Worm (Caenorhabditis elegans) whole organism, young adult: Measurements from ENCODE around the gene Y54G2A.77.

Experiments
- B0019.2 ChIP-seq: fragments of 200-800 bp; sonication (Bioruptor generic); conservative IDR thresholded peaks from 2 replicates; pipeline ENCODE4 v1.3.6; 2022; ENCODE audit warnings: missing genetic modification reagents, missing genetic modification characterization, missing compliant biosample characterization
- D2030.7 ChIP-seq: fragments of 200-800 bp; sonication (Bioruptor generic); IDR thresholded peaks from 2 replicates; pipeline ENCODE4 v1.3.6; 2022; ENCODE audit warnings: missing genetic modification reagents, missing genetic modification characterization, missing compliant biosample characterization
- F10E7.11 ChIP-seq: sonication (generic microtip); optimal IDR thresholded peaks from 2 replicates; lab custom pipeline; 2017; ENCODE audit warnings: mild to moderate bottlenecking, missing genetic modification characterization, moderate library complexity, missing compliant biosample characterization
- F37B4.10 ChIP-seq: fragments of 200-800 bp; sonication (Bioruptor generic); IDR thresholded peaks from 2 replicates; pipeline ENCODE4 v1.3.6; 2022; ENCODE audit warnings: missing genetic modification characterization, missing compliant biosample characterization
- F39B2.1 ChIP-seq: fragments of 200-800 bp; sonication (Bioruptor generic); IDR thresholded peaks from 2 replicates; pipeline ENCODE4 v1.3.6; 2022; ENCODE audit warnings: missing genetic modification reagents, missing genetic modification characterization, missing compliant biosample characterization
- F52B5.7 ChIP-seq: sonication (generic microtip); optimal IDR thresholded peaks from 2 replicates; lab custom pipeline; 2016; ENCODE audit warnings: mild to moderate bottlenecking, missing genetic modification characterization, missing compliant biosample characterization
- F57C9.4 ChIP-seq: sonication (generic microtip); optimal IDR thresholded peaks from 2 replicates; lab custom pipeline; 2017; ENCODE audit warnings: mild to moderate bottlenecking, missing genetic modification characterization, missing compliant biosample characterization
- K11D2.4 ChIP-seq: fragments of 200-800 bp; sonication (Bioruptor generic); IDR thresholded peaks from 2 replicates; pipeline ENCODE4 v1.3.6; 2022; ENCODE audit warnings: missing genetic modification reagents, missing genetic modification characterization, missing compliant biosample characterization
- K12H6.12 ChIP-seq: fragments of 200-800 bp; sonication (Bioruptor generic); optimal IDR thresholded peaks from 2 replicates; lab custom pipeline; 2018; ENCODE audit warnings: mild to moderate bottlenecking, missing genetic modification characterization, missing compliant biosample characterization
- Y53F4B.3 ChIP-seq: fragments of 200-800 bp; sonication (Bioruptor generic); IDR thresholded peaks from 2 replicates; pipeline ENCODE4 v1.3.6; 2022; ENCODE audit warnings: missing genetic modification reagents, missing genetic modification characterization, missing compliant biosample characterization
- Y95B8A.8 ChIP-seq: fragments of 200-800 bp; sonication (Bioruptor generic); IDR thresholded peaks from 2 replicates; pipeline ENCODE4 v1.3.6; 2022; ENCODE audit warnings: missing genetic modification reagents, missing genetic modification characterization, missing compliant biosample characterization
- aptf-2 ChIP-seq: fragments of 200-800 bp; sonication (Bioruptor generic); conservative IDR thresholded peaks from 2 replicates; pipeline ENCODE4 v1.3.6; 2022; ENCODE audit warnings: missing genetic modification reagents, missing genetic modification characterization, missing compliant biosample characterization
- aptf-3 ChIP-seq: fragments of 200-800 bp; sonication (Bioruptor generic); IDR thresholded peaks from 2 replicates; pipeline ENCODE4 v1.3.6; 2022; ENCODE audit warnings: missing genetic modification characterization, missing compliant biosample characterization
- attf-5 ChIP-seq: fragments of 200-800 bp; sonication (Bioruptor generic); optimal IDR thresholded peaks from 2 replicates; lab custom pipeline; 2018; ENCODE audit warnings: mild to moderate bottlenecking, missing genetic modification characterization, missing compliant biosample characterization
- bed-2 ChIP-seq: fragments of 200-800 bp; sonication (Bioruptor generic); IDR thresholded peaks from 2 replicates; pipeline ENCODE4 v1.3.6; 2022; ENCODE audit warnings: missing genetic modification reagents, missing genetic modification characterization, missing compliant biosample characterization
- cebp-2 ChIP-seq: fragments of 200-800 bp; sonication (Bioruptor generic); IDR thresholded peaks from 2 replicates; pipeline ENCODE4 v1.3.6; 2022; ENCODE audit warnings: missing genetic modification characterization, missing compliant biosample characterization
- ceh-100 ChIP-seq: fragments of 200-800 bp; sonication (Bioruptor generic); IDR thresholded peaks from 2 replicates; pipeline ENCODE4 v1.3.6; 2022; ENCODE audit warnings: missing genetic modification reagents, missing genetic modification characterization, missing compliant biosample characterization
- ceh-27 ChIP-seq: fragments of 200-800 bp; sonication (Bioruptor generic); optimal IDR thresholded peaks from 2 replicates; lab custom pipeline; 2018; ENCODE audit warnings: mild to moderate bottlenecking, missing genetic modification characterization, moderate library complexity, missing compliant biosample characterization
- ceh-79 ChIP-seq: sonication (generic microtip); optimal IDR thresholded peaks from 2 replicates; lab custom pipeline; 2017; ENCODE audit warnings: mild to moderate bottlenecking, missing genetic modification characterization, missing compliant biosample characterization
- ceh-91 ChIP-seq: fragments of 200-800 bp; sonication (Bioruptor generic); IDR thresholded peaks from 2 replicates; pipeline ENCODE4 v1.3.6; 2022; ENCODE audit warnings: missing genetic modification reagents, missing genetic modification characterization, missing compliant biosample characterization
- die-1 ChIP-seq: sonication (generic microtip); optimal IDR thresholded peaks from 2 replicates; lab custom pipeline; 2016; ENCODE audit warnings: missing genotype, mild to moderate bottlenecking, missing genetic modification characterization, missing compliant biosample characterization
- ekl-4 ChIP-seq: fragments of 200-800 bp; sonication (Bioruptor generic); IDR thresholded peaks from 2 replicates; pipeline ENCODE4 v1.3.6; 2022; ENCODE audit warnings: missing genetic modification reagents, missing genetic modification characterization, missing compliant biosample characterization
- fkh-3 ChIP-seq: sonication (generic microtip); optimal IDR thresholded peaks from 2 replicates; lab custom pipeline; 2016; ENCODE audit warnings: mild to moderate bottlenecking, missing genetic modification characterization, missing compliant biosample characterization
- him-1 ChIP-seq: sonication (generic microtip); optimal IDR thresholded peaks from 2 replicates; lab custom pipeline; 2016; ENCODE audit warnings: missing genotype, missing genetic modification reagents, missing genetic modification characterization, missing compliant biosample characterization
- hlh-12 ChIP-seq: sonication (generic microtip); optimal IDR thresholded peaks from 2 replicates; lab custom pipeline; 2016; ENCODE audit warnings: missing genetic modification characterization, missing compliant biosample characterization
- hsf-1 ChIP-seq: fragments of 200-800 bp; sonication (Bioruptor generic); IDR thresholded peaks from 2 replicates; pipeline ENCODE4 v1.3.6; 2022; ENCODE audit warnings: missing genetic modification reagents, missing genetic modification characterization, missing compliant biosample characterization
- let-526 ChIP-seq: fragments of 200-800 bp; sonication (Bioruptor generic); IDR thresholded peaks from 2 replicates; pipeline ENCODE4 v1.3.6; 2022; ENCODE audit warnings: missing genetic modification reagents, missing genetic modification characterization, missing compliant biosample characterization
- lin-40 ChIP-seq: sonication (generic microtip); optimal IDR thresholded peaks from 2 replicates; lab custom pipeline; 2016; ENCODE audit warnings: missing genetic modification characterization, mild to moderate bottlenecking, missing compliant biosample characterization, missing genotype, missing genetic modification reagents
- lir-1 ChIP-seq: fragments of 200-800 bp; sonication (Bioruptor generic); conservative IDR thresholded peaks from 2 replicates; pipeline ENCODE4 v1.3.6; 2022; ENCODE audit warnings: missing genetic modification reagents, missing genetic modification characterization, missing compliant biosample characterization
- lsl-1 ChIP-seq: fragments of 200-800 bp; sonication (Bioruptor generic); optimal IDR thresholded peaks from 2 replicates; lab custom pipeline; 2018; ENCODE audit warnings: mild to moderate bottlenecking, missing genetic modification characterization, moderate library complexity, missing compliant biosample characterization
- madf-10 ChIP-seq: sonication (generic microtip); optimal IDR thresholded peaks from 2 replicates; lab custom pipeline; 2016; ENCODE audit warnings: mild to moderate bottlenecking, missing genetic modification characterization, missing compliant biosample characterization
- mcd-1 ChIP-seq: fragments of 200-800 bp; sonication (Bioruptor generic); IDR thresholded peaks from 2 replicates; pipeline ENCODE4 v1.3.6; 2022; ENCODE audit warnings: missing genetic modification reagents, missing genetic modification characterization, missing compliant biosample characterization
- mxl-1 ChIP-seq: sonication (generic microtip); optimal IDR thresholded peaks from 2 replicates; lab custom pipeline; 2016; ENCODE audit warnings: missing genetic modification characterization, missing compliant biosample characterization
- nhr-27 ChIP-seq: fragments of 200-800 bp; sonication (Bioruptor generic); optimal IDR thresholded peaks from 2 replicates; lab custom pipeline; 2018; ENCODE audit warnings: mild to moderate bottlenecking, missing genetic modification characterization, moderate library complexity, missing compliant biosample characterization
- nhr-90 ChIP-seq: sonication (generic microtip); optimal IDR thresholded peaks from 2 replicates; lab custom pipeline; 2016; ENCODE audit warnings: missing genotype, mild to moderate bottlenecking, missing genetic modification characterization, missing compliant biosample characterization
- pha-4 ChIP-seq: fragments of 150-350 bp; sonication (generic microtip); optimal IDR thresholded peaks from 2 replicates; lab custom pipeline; 2014; ENCODE audit warnings: missing biosample characterization, missing genetic modification reagents, missing genetic modification characterization
- rec-8 ChIP-seq, 2 experiments: sonication (generic microtip); optimal IDR thresholded peaks; 2 replicates each; lab custom pipeline; 2016; ENCODE audit warnings: mild to moderate bottlenecking in 2 of 2, missing genetic modification characterization in 2 of 2, missing genetic modification reagents in 2 of 2, missing genotype in 2 of 2, missing biosample characterization in 1 of 2, missing compliant biosample characterization in 1 of 2, moderate library complexity in 1 of 2
- rpc-1 ChIP-seq, 2 experiments: fragments of 150-350 bp in 1 of 2; sonication (generic microtip) in 1 of 2; optimal IDR thresholded peaks; 2 replicates each; lab custom pipeline; 2014 to 2018; ENCODE audit warnings: missing biosample characterization in 1 of 2, missing genetic modification characterization in 1 of 2, missing genetic modification reagents in 1 of 2, missing genotype in 1 of 2
- sea-2 ChIP-seq: fragments of 200-800 bp; sonication (Bioruptor generic); IDR thresholded peaks from 2 replicates; pipeline ENCODE4 v1.3.6; 2022; ENCODE audit warnings: missing genetic modification characterization, missing compliant biosample characterization
- snpc-3.4 ChIP-seq: sonication (generic microtip); optimal IDR thresholded peaks from 2 replicates; lab custom pipeline; 2017; ENCODE audit warnings: missing genetic modification characterization, mild to moderate bottlenecking, missing compliant biosample characterization, antibody characterized with exemption, moderate library complexity, missing genotype, missing genetic modification reagents
- snpc-4 ChIP-seq, 5 experiments: fragments of 150-350 bp in 1 of 5; sonication (generic microtip) in 4 of 5; optimal IDR thresholded peaks; 2 replicates each; lab custom pipeline; 2014 to 2018; ENCODE audit warnings: missing genetic modification characterization in 5 of 5, missing biosample characterization in 3 of 5, antibody characterized with exemption in 2 of 5, mild to moderate bottlenecking in 2 of 5, missing compliant biosample characterization in 2 of 5, missing genotype in 2 of 5, moderate library complexity in 2 of 5, missing genetic modification reagents in 1 of 5
- tbp1 ChIP-seq: fragments of 200-800 bp; sonication (Bioruptor generic); optimal IDR thresholded peaks from 2 replicates; lab custom pipeline; 2018; ENCODE audit warnings: mild to moderate bottlenecking, missing genetic modification characterization, missing compliant biosample characterization
- zim-3 ChIP-seq: sonication (generic microtip); optimal IDR thresholded peaks from 2 replicates; lab custom pipeline; 2017; ENCODE audit warnings: mild to moderate bottlenecking, missing genetic modification characterization, moderate library complexity, missing compliant biosample characterization
- ztf-18 ChIP-seq: sonication (generic microtip); optimal IDR thresholded peaks from 2 replicates; lab custom pipeline; 2016; ENCODE audit warnings: missing genotype, mild to moderate bottlenecking, missing genetic modification characterization, missing compliant biosample characterization
- ztf-22 ChIP-seq: fragments of 200-800 bp; sonication (Bioruptor generic); optimal IDR thresholded peaks from 2 replicates; lab custom pipeline; 2018; ENCODE audit warnings: mild to moderate bottlenecking, missing genetic modification characterization, moderate library complexity, missing compliant biosample characterization
- ztf-26 ChIP-seq: sonication (generic microtip); optimal IDR thresholded peaks from 2 replicates; lab custom pipeline; 2017; ENCODE audit warnings: missing genetic modification characterization, missing compliant biosample characterization
- ztf-3 ChIP-seq: fragments of 200-800 bp; sonication (Bioruptor generic); optimal IDR thresholded peaks from 2 replicates; lab custom pipeline; 2018; ENCODE audit warnings: mild to moderate bottlenecking, missing genetic modification characterization, missing compliant biosample characterization
- ztf-6 ChIP-seq: fragments of 200-800 bp; sonication (Bioruptor generic); IDR thresholded peaks from 2 replicates; pipeline ENCODE4 v1.3.6; 2022; ENCODE audit warnings: missing genetic modification reagents, missing genetic modification characterization, missing compliant biosample characterization

The Y54G2A.77 gene

DNA sequence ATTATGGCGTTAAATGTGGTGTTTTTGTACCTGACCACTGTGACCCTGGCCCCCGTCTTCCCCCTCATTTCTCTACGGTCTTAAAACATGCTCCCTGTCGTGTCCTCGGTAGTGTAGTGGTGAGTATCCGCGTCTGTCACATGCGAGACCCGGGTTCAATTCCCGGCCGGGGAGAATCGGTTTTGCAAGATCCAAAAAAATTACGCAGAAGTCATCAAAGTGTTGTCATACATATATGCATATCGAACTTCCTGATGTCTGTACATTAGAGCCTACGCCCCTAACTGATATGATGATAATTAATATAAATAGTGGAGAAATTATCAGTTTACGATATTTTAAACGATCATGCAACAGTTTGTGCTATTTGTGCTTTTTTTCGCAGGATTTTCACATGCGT is 43.0 kb downstream of the Y54G2A.77 start, which contains the start of gene Y54G2A.45 (continued):
- TF ChIP-seq madf-10 (tag; lab: Kevin White, UChicago): peak; percentile 86
- peak; percentile 90 for TF ChIP-seq ztf-22
- peak; percentile 56 for TF ChIP-seq zim-3
- TF ChIP-seq him-1 (tag; lab: Kevin White, UChicago): peak; percentile 79
- no peak for TF ChIP-seq ztf-6
- no peak for TF ChIP-seq cebp-2 (GFP tag; lab: Robert Waterston, UW)
- TF ChIP-seq ceh-79 (tag; lab: Kevin White, UChicago): no peak
- TF ChIP-seq attf-5 (GFP tag; lab: Kevin White, UChicago): peak; percentile 43
- no peak for TF ChIP-seq F37B4.10 (GFP tag; lab: Robert Waterston, UW)
- TF ChIP-seq aptf-2 (GFP tag; lab: Robert Waterston, UW): no peak
- TF ChIP-seq ekl-4 (GFP tag; lab: Robert Waterston, UW): peak; percentile 68; the same call in 1 of the 2 replicates
- peak; percentile 43 for TF ChIP-seq ztf-26 (tag; lab: Kevin White, UChicago)
- TF ChIP-seq Y95B8A.8 (GFP tag; lab: Robert Waterston, UW): peak; percentile 76; the same call in 1 of the 2 replicates
- peak; percentile 20 for TF ChIP-seq ceh-27 (GFP tag; lab: Kevin White, UChicago)
- peak; percentile 13 for TF ChIP-seq K12H6.12
- peak; percentile 20 for TF ChIP-seq hlh-12
- peak; percentile 65 for TF ChIP-seq mcd-1
- TF ChIP-seq bed-2: no peak
- TF ChIP-seq nhr-90 (tag; lab: Kevin White, UChicago): peak; percentile 94
- TF ChIP-seq F10E7.11 (tag; lab: Kevin White, UChicago): no peak
- no peak for TF ChIP-seq fkh-3 (tag; lab: Kevin White, UChicago)
- TF ChIP-seq K11D2.4: peak; percentile 56; the same call in 1 of the 2 replicates
- peak; percentile 34; the same call in 1 of the 2 replicates for TF ChIP-seq B0019.2 (GFP tag; lab: Robert Waterston, UW)
- no peak for TF ChIP-seq pha-4 (tag; lab: Kevin White, UChicago)
- TF ChIP-seq let-526 (GFP tag; lab: Robert Waterston, UW): no peak
- TF ChIP-seq nhr-27 (tag; lab: Kevin White, UChicago): no peak
- TF ChIP-seq rec-8 (tag; optimal IDR thresholded peaks at IDR 0.05; lab: Kevin White, UChicago): peak; percentile 62 to 84
- TF ChIP-seq sea-2 (GFP tag; lab: Robert Waterston, UW): 0 out of 2 replicates have a peak, but pooled peaks have one; percentile 11
- peak; percentile 81 for TF ChIP-seq die-1
- peak; percentile 93 for TF ChIP-seq rpc-1 (optimal IDR thresholded peaks at IDR 0.05; lab: Kevin White, UChicago)
- peak; percentile 95 for TF ChIP-seq rpc-1 (tag; optimal IDR thresholded peaks at IDR 0.05; lab: Kevin White, UChicago)
- TF ChIP-seq F52B5.7 (tag; lab: Kevin White, UChicago): no peak
- TF ChIP-seq lsl-1 (GFP tag; lab: Kevin White, UChicago): peak; percentile 59
- peak; percentile 74 for TF ChIP-seq D2030.7
- peak; percentile 84 for TF ChIP-seq ztf-18 (tag; lab: Kevin White, UChicago)
- TF ChIP-seq F39B2.1 (GFP tag; lab: Robert Waterston, UW): no peak
- TF ChIP-seq hsf-1: peak; percentile 63; the same call in 1 of the 2 replicates
- TF ChIP-seq ceh-100 (GFP tag; lab: Robert Waterston, UW): peak; percentile 53
- peak; percentile 56 for TF ChIP-seq snpc-3.4
- TF ChIP-seq Y53F4B.3 (GFP tag; lab: Robert Waterston, UW): no peak
- TF ChIP-seq aptf-3 (GFP tag; lab: Robert Waterston, UW): no peak
- peak; percentile 71 for TF ChIP-seq lin-40 (tag; lab: Kevin White, UChicago)
- peak; percentile 79 for TF ChIP-seq mxl-1 (tag; lab: Kevin White, UChicago)
- peak; percentile 72 for TF ChIP-seq snpc-4 (GFP tag; optimal IDR thresholded peaks at IDR 0.05; lab: Kevin White, UChicago)
- peak; percentile 3 to 78 (median 70) for TF ChIP-seq snpc-4 (tag; optimal IDR thresholded peaks at IDR 0.05; lab: Kevin White, UChicago)
- TF ChIP-seq F57C9.4 (tag; lab: Kevin White, UChicago): no peak
- no peak for TF ChIP-seq ceh-91 (GFP tag; lab: Robert Waterston, UW)
- TF ChIP-seq lir-1: 0 out of 2 replicates have a peak, but pooled peaks have one; percentile 15
- peak; percentile 94 for TF ChIP-seq tbp1 (GFP tag; lab: Kevin White, UChicago)
- TF ChIP-seq ztf-3 (GFP tag; lab: Kevin White, UChicago): peak; percentile 24
